Fruit fly (Drosophila melanogaster): ENCODE measurements around the gene CG34126.

The CG34126 gene

DNA sequence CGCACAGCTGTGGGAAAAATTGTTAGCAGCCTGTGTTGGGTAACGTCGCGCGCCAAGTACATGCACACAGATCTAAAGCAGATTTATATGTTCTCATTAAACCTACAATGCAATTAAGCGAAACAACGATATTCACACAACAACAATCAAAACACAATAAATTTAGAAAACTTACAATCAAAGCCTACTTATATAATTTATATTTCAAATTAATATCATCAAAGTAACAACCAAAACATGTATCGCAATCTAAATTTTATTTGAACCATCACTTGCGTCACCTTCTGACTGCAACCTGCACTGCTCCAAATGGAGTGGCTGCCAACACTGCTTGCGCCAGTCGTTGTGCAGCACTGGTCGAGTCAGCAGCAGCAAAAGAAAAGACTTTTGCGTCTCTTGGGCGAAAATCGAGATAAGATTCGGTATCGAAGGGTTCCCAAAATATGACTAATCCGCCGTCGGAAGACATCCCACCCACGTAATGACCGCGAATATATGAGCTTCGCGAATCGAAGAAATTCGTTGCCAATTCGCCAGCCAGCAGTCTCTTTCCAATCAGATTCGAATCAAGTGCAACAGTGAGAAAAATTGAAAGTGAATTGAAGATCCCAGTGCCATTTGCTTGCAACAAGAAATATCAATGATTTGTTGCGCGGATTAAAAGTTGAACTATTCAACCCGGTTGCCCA, at the start of gene CG34126, which contains the start of gene CG8892:
Gene CG34126 (plus strand): TSS at position 337 of the 689 bp plus-strand sequence.
Gene CG8892 (minus strand): TSS at position 315 of the 689 bp plus-strand sequence.
- TF ChIP-seq CG8478 (optimal IDR thresholded peaks at IDR 0.05) (no peak), CTCF (optimal IDR thresholded peaks at IDR 0.05) (no peak)

DNA sequence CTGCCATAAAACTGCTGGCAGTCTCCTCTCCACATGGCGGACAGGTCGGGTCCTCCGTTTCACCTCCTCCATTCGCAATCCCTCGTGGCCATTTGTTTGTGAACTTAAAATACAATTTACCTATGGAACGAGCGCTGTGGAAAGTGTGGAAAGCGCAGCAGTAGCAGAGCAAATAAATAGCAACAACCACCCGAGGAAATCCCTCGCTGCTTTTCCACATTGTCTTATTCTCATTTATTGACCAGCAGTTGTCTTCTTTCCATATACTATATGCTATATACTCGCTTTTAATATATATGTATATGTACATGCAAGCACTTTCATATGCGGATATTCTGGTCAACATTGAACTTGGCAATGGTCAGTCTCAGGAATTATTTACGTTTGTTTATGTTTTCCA, 49.1 kb upstream of the CG34126 start, which contains the start of gene hoe1:
Gene hoe1 (minus strand): TSS at position 101 of the 400 bp plus-strand sequence.
- TF ChIP-seq CG8478 (optimal IDR thresholded peaks at IDR 0.05) (no peak), CTCF (optimal IDR thresholded peaks at IDR 0.05) (no peak)

DNA sequence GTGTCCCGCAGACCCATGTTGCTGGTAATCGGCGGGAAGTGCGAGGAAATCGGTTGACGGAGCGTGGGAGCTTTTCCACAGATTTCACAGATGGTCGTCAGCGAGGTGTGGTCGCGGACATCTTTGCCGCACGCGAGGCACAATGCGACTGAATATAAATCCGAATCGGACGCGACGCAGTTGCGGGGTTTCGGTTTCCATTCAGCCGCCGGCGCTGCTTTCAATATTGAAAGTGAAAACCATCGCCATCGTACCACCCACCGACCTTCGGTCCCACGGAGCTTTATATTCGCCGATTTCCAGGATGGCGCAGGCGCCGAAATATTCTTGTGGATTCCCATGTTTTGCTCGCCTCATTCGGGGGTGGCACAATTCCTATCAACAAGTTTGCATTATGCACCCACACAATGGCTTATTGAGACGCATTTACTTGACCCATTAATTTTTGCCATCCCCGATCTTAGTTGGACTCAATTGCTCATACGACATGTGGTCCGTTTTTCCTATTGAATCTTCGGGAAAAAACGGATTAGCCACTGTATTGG, 45.0 kb upstream of the CG34126 start, which contains the start of gene hoe2:
Gene hoe2 (minus strand): TSS at position 126 of the 545 bp plus-strand sequence.
- TF ChIP-seq CTCF (optimal IDR thresholded peaks at IDR 0.05) (no peak), CG8478 (optimal IDR thresholded peaks at IDR 0.05) (no peak)

DNA sequence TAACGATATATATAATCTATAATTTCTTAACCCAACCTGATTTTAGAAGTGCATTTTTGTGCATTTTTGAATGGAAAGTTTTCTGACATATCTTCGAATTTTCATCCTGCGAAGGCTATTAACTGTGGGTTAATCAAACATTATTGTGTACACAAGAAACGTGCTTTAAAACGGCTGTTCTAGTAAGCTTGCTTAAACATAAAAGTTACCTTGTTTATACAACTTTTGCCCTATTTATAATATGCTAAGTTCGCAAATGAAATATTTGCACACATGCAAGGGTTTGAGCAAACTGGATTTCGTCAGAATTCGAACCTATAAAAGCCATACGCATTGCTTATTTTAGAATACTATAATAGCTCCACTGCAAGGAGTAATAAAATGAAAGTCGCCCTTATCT, 44.4 kb upstream of the CG34126 start, which contains the start of gene Sgs1:
Gene Sgs1 (plus strand): TSS at position 350 of the 400 bp plus-strand sequence.
- TF ChIP-seq CTCF (optimal IDR thresholded peaks at IDR 0.05) (no peak), CG8478 (optimal IDR thresholded peaks at IDR 0.05) (no peak)

DNA sequence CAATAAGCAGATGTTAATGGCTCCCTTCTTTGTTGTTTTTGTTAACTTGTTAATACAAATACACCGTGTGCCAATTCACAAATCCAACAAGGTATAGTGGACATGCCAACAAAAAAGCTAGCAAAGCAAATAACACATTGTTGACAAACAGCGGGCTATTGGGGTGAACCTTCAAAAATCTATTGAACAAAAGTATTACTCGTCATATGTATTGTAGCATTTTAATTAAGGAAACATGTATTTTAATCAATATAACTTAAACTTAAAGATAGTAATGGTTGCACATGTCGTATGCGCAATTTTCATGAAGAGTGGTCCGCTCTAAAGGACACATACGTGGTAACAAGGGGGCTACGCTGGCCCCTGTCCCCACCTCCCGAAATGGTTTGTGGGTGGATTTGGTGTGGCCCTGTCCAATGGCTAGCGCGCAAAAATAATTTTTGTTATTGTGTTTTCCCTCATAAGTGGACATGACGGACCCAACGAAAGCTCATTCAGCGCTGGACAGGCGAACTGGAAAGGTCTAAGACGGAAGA, 39.1 kb upstream of the CG34126 start, which contains the start of gene synr:
Gene synr (plus strand): TSS at position 486 of the 536 bp plus-strand sequence.
- no peak for TF ChIP-seq CG8478 (optimal IDR thresholded peaks at IDR 0.05)

DNA sequence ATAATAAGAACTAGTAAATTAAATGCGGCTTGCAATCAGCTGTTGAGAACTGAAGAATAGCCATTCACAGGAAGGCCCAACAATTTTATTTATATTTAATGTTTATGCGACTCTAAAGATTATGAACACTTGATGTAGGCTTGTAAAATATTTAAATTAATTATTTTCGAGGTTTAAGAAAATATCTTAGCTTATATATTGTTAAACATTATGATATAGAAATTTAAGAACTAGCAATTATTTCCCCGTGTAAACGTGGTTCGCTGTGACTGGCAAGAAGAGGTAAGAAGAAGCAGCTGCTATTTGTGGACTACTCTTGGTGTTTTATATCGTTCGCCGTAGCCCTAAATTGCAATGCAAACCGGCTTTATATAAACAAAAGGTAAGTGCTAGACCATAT, 36.1 kb upstream of the CG34126 start, which contains the start of the genes mRpL24 and betaggt-I:
Gene mRpL24 (minus strand): TSS at position 62 of the 400 bp plus-strand sequence.
Gene betaggt-I (plus strand): TSS at position 280 of the 400 bp plus-strand sequence.
- no peak for TF ChIP-seq CTCF (optimal IDR thresholded peaks at IDR 0.05)
- no peak for TF ChIP-seq CG8478 (optimal IDR thresholded peaks at IDR 0.05)

DNA sequence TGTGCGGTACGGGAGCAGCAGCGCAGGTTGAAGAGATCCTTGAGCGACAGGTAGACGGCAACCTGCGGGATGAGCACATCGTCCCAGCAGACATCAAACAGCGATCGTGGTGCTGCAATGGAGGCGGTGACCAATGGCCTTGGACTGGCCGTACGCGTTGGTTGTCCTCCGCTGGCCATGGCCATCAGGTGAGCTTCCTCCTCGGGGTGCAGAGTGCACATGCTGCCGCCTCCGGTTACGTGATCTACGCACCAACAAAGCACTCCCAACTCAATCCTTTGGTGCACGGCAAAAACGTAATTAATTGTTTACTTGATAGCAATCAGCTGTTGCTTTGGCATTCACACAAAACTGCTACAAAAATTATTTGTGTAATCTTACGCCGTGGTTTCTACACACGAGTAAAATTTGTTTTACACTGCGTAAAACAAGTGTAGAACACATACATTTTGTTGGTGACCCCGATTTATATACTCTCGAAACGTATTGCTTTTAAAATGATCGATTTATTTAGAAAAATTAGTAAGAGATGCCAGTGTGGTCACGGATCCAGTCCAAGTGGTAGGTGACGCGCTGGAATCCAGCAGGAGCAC, 31.9 kb upstream of the CG34126 start, which contains the start of gene jet:
Gene jet (minus strand): TSS at position 332 of the 593 bp plus-strand sequence.
- peak in 1 of 2 experiments; percentile 41 for TF ChIP-seq CTCF (optimal IDR thresholded peaks at IDR 0.05)
- TF ChIP-seq CG8478 (optimal IDR thresholded peaks at IDR 0.05): no peak

DNA sequence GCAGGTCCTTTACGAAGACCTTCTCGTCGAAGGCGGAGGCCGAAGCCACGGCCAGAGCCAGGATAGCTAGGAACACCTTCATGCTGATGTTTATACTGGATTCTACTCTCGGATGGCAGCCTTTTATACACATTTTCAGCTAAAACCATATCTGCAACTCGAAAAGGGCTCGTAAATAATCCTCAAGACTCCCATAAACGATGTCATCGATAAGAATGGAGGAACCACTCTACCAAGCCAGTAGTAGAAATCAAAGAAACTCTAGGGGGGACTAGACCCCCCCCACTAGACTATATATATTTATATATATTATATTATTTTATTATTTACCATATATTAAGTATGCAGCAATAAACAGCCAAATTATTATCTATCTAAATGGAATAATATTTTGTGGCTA, 30.7 kb upstream of the CG34126 start, which contains the start of gene Jon25Biii:
Gene Jon25Biii (minus strand): TSS at position 101 of the 400 bp plus-strand sequence.
- TF ChIP-seq CG8478 (optimal IDR thresholded peaks at IDR 0.05) (no peak), CTCF (optimal IDR thresholded peaks at IDR 0.05) (no peak)

DNA sequence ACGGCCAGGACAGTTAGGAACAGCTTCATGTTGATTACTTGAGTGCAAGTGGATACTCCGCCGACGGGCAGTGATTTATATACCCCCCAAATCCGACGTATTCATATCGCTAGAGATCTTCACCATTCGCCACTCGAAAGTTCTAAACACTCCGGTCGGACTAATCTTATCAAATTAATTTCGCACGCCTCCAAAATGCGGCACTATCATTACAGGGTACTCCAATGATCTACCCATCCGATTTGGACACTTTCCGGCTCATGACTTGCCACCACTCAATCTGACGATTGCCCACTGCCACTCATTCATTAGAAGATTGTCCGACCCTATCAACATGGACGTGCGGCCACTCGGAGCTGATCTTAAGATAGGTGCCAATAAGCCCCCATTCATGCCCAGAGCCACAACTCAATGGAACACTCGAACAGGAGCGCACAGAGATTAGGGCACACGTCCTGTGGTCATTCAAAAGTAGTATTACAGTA, 28.3 kb upstream of the CG34126 start, which contains the start of gene Jon25Bii:
Gene Jon25Bii (minus strand): TSS at position 51 of the 485 bp plus-strand sequence.
- no peak for TF ChIP-seq CG8478 (optimal IDR thresholded peaks at IDR 0.05)
- TF ChIP-seq CTCF (optimal IDR thresholded peaks at IDR 0.05): no peak

DNA sequence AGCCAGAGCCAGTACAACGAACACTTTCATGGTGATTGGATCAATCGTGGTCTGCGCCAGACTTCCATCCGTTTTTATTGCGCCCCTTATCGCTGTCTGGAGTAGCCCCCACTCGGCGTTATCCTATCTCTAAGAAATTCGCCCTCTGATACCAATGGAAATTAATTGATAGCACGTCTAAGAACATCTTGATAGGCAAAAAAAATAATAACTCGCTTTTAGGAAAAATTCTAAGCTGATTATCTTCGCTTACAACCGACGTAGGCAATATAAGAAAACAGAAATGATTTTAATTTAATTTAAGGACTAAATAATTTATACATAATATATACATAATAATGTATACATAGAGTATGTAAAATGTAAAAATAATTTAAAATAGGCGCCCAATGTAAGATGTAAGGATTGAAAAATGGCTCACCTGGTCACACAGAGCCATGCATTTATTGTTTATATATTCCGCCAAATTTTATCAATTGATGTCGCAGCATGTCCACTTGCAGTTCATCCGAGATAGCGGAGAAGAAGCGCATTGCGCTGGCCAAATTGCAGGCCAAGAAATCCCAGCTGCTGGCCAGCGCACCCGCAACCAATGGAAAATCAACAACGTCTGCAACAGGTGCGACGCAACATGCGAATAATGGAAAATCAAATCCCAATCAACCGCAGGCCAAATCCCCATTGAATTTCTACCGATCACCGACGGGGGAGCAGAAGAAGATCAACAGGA, 26.2 kb upstream of the CG34126 start, which contains the start of the genes Jon25Bi and Marcal1:
Gene Jon25Bi (minus strand): TSS at position 51 of the 730 bp plus-strand sequence.
Gene Marcal1 (plus strand): TSS at position 416 of the 730 bp plus-strand sequence.
- TF ChIP-seq CTCF (optimal IDR thresholded peaks at IDR 0.05): no peak
- TF ChIP-seq CG8478 (optimal IDR thresholded peaks at IDR 0.05): no peak

DNA sequence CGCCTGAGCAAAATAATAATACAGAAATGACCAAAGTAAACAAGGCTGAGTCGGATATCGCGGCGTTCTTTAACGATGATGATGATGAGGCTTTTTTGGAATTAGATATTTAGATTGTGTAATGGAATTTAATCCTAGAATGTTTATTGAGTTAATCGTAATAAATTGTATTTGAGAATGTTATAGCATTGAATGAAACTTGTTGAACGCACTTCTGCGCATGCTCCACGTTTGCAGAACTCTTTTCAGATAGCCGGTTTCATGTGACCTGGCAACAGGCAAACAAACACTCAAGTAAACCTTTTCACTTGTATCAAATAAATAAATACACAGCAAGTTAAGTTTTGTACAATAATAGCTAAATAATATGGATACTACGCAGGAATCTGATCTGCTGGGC, 23.3 kb upstream of the CG34126 start, which contains the start of gene CG34124:
Gene CG34124 (plus strand): TSS at position 301 of the 400 bp plus-strand sequence.
- TF ChIP-seq CTCF (optimal IDR thresholded peaks at IDR 0.05) (no peak), CG8478 (optimal IDR thresholded peaks at IDR 0.05) (no peak)

DNA sequence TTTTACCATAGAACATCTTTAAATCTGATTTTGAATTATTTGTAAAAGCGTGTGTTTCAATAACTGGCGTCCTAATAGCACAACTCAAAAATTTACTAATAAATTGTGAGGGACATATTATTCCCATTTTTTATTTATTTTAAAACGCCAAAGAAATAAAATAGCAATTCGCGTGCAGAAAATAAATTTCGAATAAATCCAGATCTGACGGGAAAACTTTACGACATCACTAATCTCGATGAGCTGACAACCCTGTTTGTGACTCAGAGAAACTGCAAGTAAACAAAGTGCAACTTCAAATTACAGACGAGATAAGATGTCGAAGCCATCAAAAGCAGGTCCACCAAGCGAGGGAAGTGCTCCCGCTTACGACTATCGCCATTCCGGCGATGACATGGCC, 16.0 kb upstream of the CG34126 start, which contains the start of gene CG34125:
Gene CG34125 (plus strand): TSS at position 254 of the 400 bp plus-strand sequence.
- TF ChIP-seq CTCF (optimal IDR thresholded peaks at IDR 0.05) (no peak), CG8478 (optimal IDR thresholded peaks at IDR 0.05) (no peak)

DNA sequence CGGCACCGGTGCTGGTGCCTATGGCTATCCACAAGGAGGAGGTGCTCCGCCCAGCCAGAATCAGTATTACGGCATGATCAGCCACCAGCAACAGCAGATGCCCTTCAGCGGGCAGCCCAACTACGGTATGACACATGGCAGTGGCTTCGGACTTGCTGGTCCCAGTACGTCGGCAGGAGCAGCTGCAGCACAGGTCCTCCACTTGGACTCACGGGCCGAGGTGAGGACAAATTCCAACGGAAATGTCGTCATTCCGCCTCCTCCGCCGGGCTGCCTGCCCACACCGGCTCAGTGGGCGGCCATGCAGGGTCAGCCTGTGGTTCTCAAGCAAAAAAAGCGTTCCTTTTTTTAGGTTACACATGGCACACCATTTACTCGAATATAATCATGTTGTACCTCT, 15.5 kb upstream of the CG34126 start:
- TF ChIP-seq CG8478 (optimal IDR thresholded peaks at IDR 0.05) (no peak), CTCF (optimal IDR thresholded peaks at IDR 0.05) (no peak)

DNA sequence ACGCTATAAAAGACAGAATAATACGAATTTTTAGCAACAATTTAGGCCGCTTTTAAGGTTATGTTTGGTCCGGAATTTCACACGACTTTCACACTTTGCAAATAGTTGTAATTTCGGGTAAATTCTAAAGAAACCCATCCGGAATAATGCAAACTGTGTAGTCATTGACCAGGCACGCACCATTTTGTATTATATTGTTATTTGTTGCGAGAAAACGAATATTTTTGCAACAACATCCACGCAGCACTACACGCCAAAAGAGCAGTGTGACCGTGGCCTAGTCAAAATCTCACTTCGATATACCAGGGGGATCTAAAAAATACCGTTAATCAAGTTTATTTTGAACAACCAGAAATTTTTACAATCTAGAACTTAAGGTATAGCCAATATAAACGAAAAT, 13.9 kb upstream of the CG34126 start, which contains the start of gene eIF3i:
Gene eIF3i (minus strand): TSS at position 265 of the 400 bp plus-strand sequence.
- TF ChIP-seq CTCF (optimal IDR thresholded peaks at IDR 0.05): no peak
- no peak for TF ChIP-seq CG8478 (optimal IDR thresholded peaks at IDR 0.05)
